Worm (Caenorhabditis elegans) whole organism, L1 larva: ENCODE measurements around the gene nhr-17.

Experiments
- C16A3.4 ChIP-seq: fragments of 150-350 bp; optimal IDR thresholded peaks from 2 replicates; lab custom pipeline; 2014; ENCODE audit warnings: missing biosample characterization, missing genetic modification characterization
- Y116A8C.19 ChIP-seq: sonication (generic microtip); optimal IDR thresholded peaks from 2 replicates; lab custom pipeline; 2016; ENCODE audit warnings: missing compliant biosample characterization, missing genetic modification characterization, borderline replicate concordance
- aly-2 ChIP-seq: fragments of 150-350 bp; optimal IDR thresholded peaks from 2 replicates; lab custom pipeline; 2014; ENCODE audit warnings: missing biosample characterization, missing genetic modification characterization
- blmp-1 ChIP-seq: fragments of 150-350 bp; optimal IDR thresholded peaks from 2 replicates; lab custom pipeline; 2014; ENCODE audit warnings: missing biosample characterization, missing genetic modification characterization
- ceh-82 ChIP-seq, 3 experiments: fragments of 150-350 bp in 1 of 3; sonication (generic microtip) in 2 of 3; optimal IDR thresholded peaks; 2 replicates each; lab custom pipeline; 2014 to 2017; ENCODE audit warnings: missing biosample characterization in 3 of 3, missing genetic modification characterization in 3 of 3
- ces-1 ChIP-seq: fragments of 150-350 bp; optimal IDR thresholded peaks from 2 replicates; lab custom pipeline; 2014; ENCODE audit warnings: missing biosample characterization, missing genetic modification reagents, missing genetic modification characterization
- dpl-1 ChIP-seq, 3 experiments: fragments of 150-350 bp in 2 of 3; sonication (generic microtip) in 1 of 3; optimal IDR thresholded peaks; 2 replicates each; lab custom pipeline; 2014 to 2017; ENCODE audit warnings: missing biosample characterization in 3 of 3, missing genetic modification characterization in 3 of 3, missing genetic modification reagents in 3 of 3
- dsc-1 ChIP-seq: sonication (generic microtip); optimal IDR thresholded peaks from 2 replicates; lab custom pipeline; 2016; ENCODE audit warnings: mild to moderate bottlenecking, missing genetic modification characterization, missing compliant biosample characterization
- efl-1 ChIP-seq, 4 experiments: fragments of 150-350 bp; optimal IDR thresholded peaks in 3 of 4; peaks in 1 of 4; 1 replicate in 1 of 4; 2 replicates in 3 of 4; lab custom pipeline; 2014; ENCODE audit warnings: missing biosample characterization in 2 of 4, missing genetic modification characterization in 2 of 4, missing genetic modification reagents in 2 of 4
- efl-3 ChIP-seq: fragments of 200-800 bp; sonication (Bioruptor generic); optimal IDR thresholded peaks from 2 replicates; lab custom pipeline; 2018; ENCODE audit warnings: mild to moderate bottlenecking, missing genetic modification characterization, missing compliant biosample characterization
- egl-13 ChIP-seq: sonication (generic microtip); optimal IDR thresholded peaks from 2 replicates; lab custom pipeline; 2016; ENCODE audit warnings: missing genotype, missing genetic modification reagents, missing genetic modification characterization, missing compliant biosample characterization
- elt-2 ChIP-seq: sonication (generic microtip); optimal IDR thresholded peaks from 2 replicates; lab custom pipeline; 2016; ENCODE audit warnings: missing genetic modification characterization, mild to moderate bottlenecking, inconsistent platforms, missing compliant biosample characterization, missing genetic modification reagents
- fkh-10 ChIP-seq: sonication (generic microtip); optimal IDR thresholded peaks from 2 replicates; lab custom pipeline; 2017; ENCODE audit warnings: missing biosample characterization, missing genetic modification reagents, missing genetic modification characterization
- fkh-8 ChIP-seq: sonication (generic microtip); optimal IDR thresholded peaks from 2 replicates; lab custom pipeline; 2016; ENCODE audit warnings: mild to moderate bottlenecking, missing genetic modification characterization, missing compliant biosample characterization
- hlh-17 ChIP-seq: fragments of 200-800 bp; sonication (Bioruptor generic); optimal IDR thresholded peaks from 2 replicates; lab custom pipeline; 2018; ENCODE audit warnings: missing genetic modification characterization, mild to moderate bottlenecking, missing compliant biosample characterization, moderate library complexity, borderline replicate concordance
- isw-1 ChIP-seq: fragments of 200-800 bp; sonication (Bioruptor generic); IDR thresholded peaks from 2 replicates; pipeline ENCODE4 v1.3.6; 2022; ENCODE audit warnings: missing genetic modification characterization, missing compliant biosample characterization
- jun-1 ChIP-seq: fragments of 150-350 bp; optimal IDR thresholded peaks from 2 replicates; lab custom pipeline; 2014; ENCODE audit warnings: missing biosample characterization, missing genetic modification reagents, missing genetic modification characterization
- lin-13 ChIP-seq: fragments of 150-350 bp; optimal IDR thresholded peaks from 2 replicates; lab custom pipeline; 2014; ENCODE audit warnings: missing biosample characterization, missing genetic modification reagents, missing genetic modification characterization
- lin-14 ChIP-seq: fragments of 200-800 bp; sonication (Bioruptor generic); optimal IDR thresholded peaks from 2 replicates; lab custom pipeline; 2018; ENCODE audit warnings: mild to moderate bottlenecking, missing genetic modification characterization, moderate library complexity, missing compliant biosample characterization
- lin-15B ChIP-seq: fragments of 150-350 bp; sonication (generic microtip); optimal IDR thresholded peaks from 3 replicates; lab custom pipeline; 2014; ENCODE audit warnings: missing biosample characterization, missing genetic modification characterization
- lin-35 ChIP-seq, 2 experiments: fragments of 150-350 bp; optimal IDR thresholded peaks; 2 replicates each; lab custom pipeline; 2014; ENCODE audit warnings: missing biosample characterization in 2 of 2, missing genetic modification characterization in 2 of 2, missing genetic modification reagents in 2 of 2
- lir-3 ChIP-seq: sonication (generic microtip); optimal IDR thresholded peaks from 2 replicates; lab custom pipeline; 2016; ENCODE audit warnings: mild to moderate bottlenecking, missing genetic modification characterization, moderate library complexity, missing compliant biosample characterization; ENCODE audit not compliant: poor library complexity
- lsy-2 ChIP-seq, 2 experiments: fragments of 150-350 bp; optimal IDR thresholded peaks; 2 replicates each; lab custom pipeline; 2014; ENCODE audit warnings: missing biosample characterization in 2 of 2, missing genetic modification characterization in 2 of 2
- mab-9 ChIP-seq: fragments of 200-800 bp; sonication (Bioruptor generic); IDR thresholded peaks from 2 replicates; pipeline ENCODE4 v1.3.6; 2022; ENCODE audit warnings: missing genetic modification reagents, missing genetic modification characterization, missing compliant biosample characterization
- mdl-1 ChIP-seq, 2 experiments: fragments of 150-350 bp; optimal IDR thresholded peaks; 2 replicates each; lab custom pipeline; 2014 to 2017; ENCODE audit warnings: missing biosample characterization in 2 of 2, missing genetic modification characterization in 2 of 2, inconsistent platforms in 1 of 2
- mef-2 ChIP-seq: fragments of 150-350 bp; optimal IDR thresholded peaks from 2 replicates; lab custom pipeline; 2014; ENCODE audit warnings: missing biosample characterization, missing genetic modification characterization
- mep-1 ChIP-seq: fragments of 150-350 bp; optimal IDR thresholded peaks from 2 replicates; lab custom pipeline; 2014; ENCODE audit warnings: missing biosample characterization, missing genetic modification characterization
- nhr-11 ChIP-seq: fragments of 150-350 bp; optimal IDR thresholded peaks from 2 replicates; lab custom pipeline; 2014; ENCODE audit warnings: missing biosample characterization, missing genetic modification characterization
- nhr-19 ChIP-seq: fragments of 200-800 bp; sonication (Bioruptor generic); conservative IDR thresholded peaks from 2 replicates; pipeline ENCODE4 v1.3.6; 2022; ENCODE audit warnings: missing genetic modification characterization, missing compliant biosample characterization
- nhr-20 ChIP-seq: sonication (generic microtip); optimal IDR thresholded peaks from 2 replicates; lab custom pipeline; 2016; ENCODE audit warnings: mild to moderate bottlenecking, missing genetic modification characterization, missing compliant biosample characterization
- nhr-28 ChIP-seq: fragments of 150-350 bp; optimal IDR thresholded peaks from 2 replicates; lab custom pipeline; 2014; ENCODE audit warnings: missing biosample characterization, missing genetic modification characterization
- nhr-47 ChIP-seq: sonication (generic microtip); optimal IDR thresholded peaks from 2 replicates; lab custom pipeline; 2016; ENCODE audit warnings: mild to moderate bottlenecking, missing genetic modification characterization, moderate library complexity, missing compliant biosample characterization
- nhr-71 ChIP-seq: sonication (generic microtip); optimal IDR thresholded peaks from 2 replicates; lab custom pipeline; 2016; ENCODE audit warnings: mild to moderate bottlenecking, missing genetic modification characterization, moderate library complexity, missing compliant biosample characterization
- nhr-77 ChIP-seq: fragments of 150-350 bp; optimal IDR thresholded peaks from 2 replicates; lab custom pipeline; 2014; ENCODE audit warnings: missing biosample characterization, missing genetic modification characterization
- nhr-85 ChIP-seq: sonication (generic microtip); peaks from one replicate; lab custom pipeline; 2016; ENCODE audit warnings: missing genetic modification characterization, inconsistent platforms, missing compliant biosample characterization
- nhr-90 ChIP-seq: sonication (generic microtip); optimal IDR thresholded peaks from 2 replicates; lab custom pipeline; 2016; ENCODE audit warnings: mild to moderate bottlenecking, missing genetic modification characterization, missing compliant biosample characterization; ENCODE audit not compliant: poor library complexity
- pag-3 ChIP-seq: sonication (generic microtip); optimal IDR thresholded peaks from 2 replicates; lab custom pipeline; 2017; ENCODE audit warnings: missing genetic modification characterization, mild to moderate bottlenecking, missing compliant biosample characterization, antibody characterized with exemption, borderline replicate concordance; ENCODE audit not compliant: insufficient read depth
- rnt-1 ChIP-seq: sonication (generic microtip); optimal IDR thresholded peaks from 2 replicates; lab custom pipeline; 2016; ENCODE audit warnings: mild to moderate bottlenecking, missing genetic modification characterization, moderate library complexity, missing compliant biosample characterization
- skn-1 ChIP-seq: fragments of 150-350 bp; optimal IDR thresholded peaks from 2 replicates; lab custom pipeline; 2014; ENCODE audit warnings: missing biosample characterization, missing genetic modification characterization
- snu-23 ChIP-seq: sonication (generic microtip); optimal IDR thresholded peaks from 2 replicates; lab custom pipeline; 2016; ENCODE audit warnings: missing genetic modification characterization, missing compliant biosample characterization
- swsn-7 ChIP-seq: sonication (generic microtip); optimal IDR thresholded peaks from 2 replicates; lab custom pipeline; 2016; ENCODE audit warnings: missing genetic modification characterization, missing compliant biosample characterization
- tbx-2 ChIP-seq: sonication (generic microtip); optimal IDR thresholded peaks from 2 replicates; lab custom pipeline; 2016; ENCODE audit warnings: missing genetic modification characterization, missing compliant biosample characterization
- unc-130 ChIP-seq: fragments of 150-350 bp; optimal IDR thresholded peaks from 2 replicates; lab custom pipeline; 2017; ENCODE audit warnings: missing biosample characterization, missing genetic modification characterization, inconsistent platforms
- unc-30 ChIP-seq: sonication (generic microtip); optimal IDR thresholded peaks from 2 replicates; lab custom pipeline; 2017; ENCODE audit warnings: missing biosample characterization, missing genetic modification characterization
- unc-86 ChIP-seq: sonication (generic microtip); optimal IDR thresholded peaks from 2 replicates; lab custom pipeline; 2016; ENCODE audit warnings: missing genetic modification characterization, missing compliant biosample characterization
- unc-98 ChIP-seq: fragments of 200-800 bp; sonication (Bioruptor generic); IDR thresholded peaks from 2 replicates; pipeline ENCODE4 v1.3.6; 2022; ENCODE audit warnings: missing genetic modification characterization, missing compliant biosample characterization
- xbp-1 ChIP-seq: sonication (generic microtip); optimal IDR thresholded peaks from 2 replicates; lab custom pipeline; 2016; ENCODE audit warnings: missing genetic modification characterization, missing compliant biosample characterization
- ztf-11 ChIP-seq, 2 experiments: sonication (generic microtip); optimal IDR thresholded peaks; 2 replicates each; lab custom pipeline; 2016 to 2017; ENCODE audit warnings: missing genetic modification characterization in 2 of 2, missing biosample characterization in 1 of 2, missing compliant biosample characterization in 1 of 2
- ztf-4 ChIP-seq: fragments of 150-350 bp; optimal IDR thresholded peaks from 2 replicates; lab custom pipeline; 2014; ENCODE audit warnings: missing biosample characterization, missing genetic modification characterization

nhr-17 gene

ce11 chrX:12663114-12663513, 4.5 kb downstream of the nhr-17 start:
- TF ChIP-seq nhr-90 (tag; lab: Kevin White, UChicago), result peak; percentile 10
- TF ChIP-seq efl-3 (GFP tag; lab: Kevin White, UChicago), result no peak
- TF ChIP-seq xbp-1 (tag; lab: Kevin White, UChicago), result no peak
- TF ChIP-seq hlh-17 (GFP tag; lab: Kevin White, UChicago), result no peak
- TF ChIP-seq ces-1 (GFP tag; lab: Kevin White, UChicago), result no peak
- TF ChIP-seq tbx-2 (tag; lab: Kevin White, UChicago), result no peak
- no peak for TF ChIP-seq unc-30 (tag; lab: Kevin White, UChicago)
- TF ChIP-seq jun-1, result no peak
- TF ChIP-seq pag-3, result no peak
- TF ChIP-seq nhr-77 (tag; lab: Kevin White, UChicago), result no peak
- no peak for TF ChIP-seq aly-2
- peak; percentile 25 for TF ChIP-seq C16A3.4 (tag; lab: Kevin White, UChicago)
- no peak for TF ChIP-seq unc-86 (tag; lab: Kevin White, UChicago)
- no peak for TF ChIP-seq fkh-10

ce11 chrX:12661091-12661526, 6.5 kb downstream of the nhr-17 start:
- TF ChIP-seq lin-13 (GFP tag; lab: Kevin White, UChicago) (peak; percentile 52), xbp-1 (tag; lab: Kevin White, UChicago) (peak; percentile 26), jun-1 (no peak), nhr-20 (tag; lab: Kevin White, UChicago) (peak; percentile 75), lir-3 (peak; percentile 38), ztf-4 (tag; lab: Kevin White, UChicago) (peak; percentile 7), lsy-2 (tag; optimal IDR thresholded peaks at IDR 0.05; lab: Kevin White, UChicago) (peak in 1 of 2 experiments; percentile 49), C16A3.4 (tag; lab: Kevin White, UChicago) (peak; percentile 69), rnt-1 (peak; percentile 71), mdl-1 (tag; optimal IDR thresholded peaks at IDR 0.05; lab: Kevin White, UChicago) (peak in 1 of 2 experiments; percentile 80), blmp-1 (tag; lab: Kevin White, UChicago) (peak; percentile 23), nhr-90 (tag; lab: Kevin White, UChicago) (peak; percentile 77), mep-1 (tag; lab: Kevin White, UChicago) (peak; percentile 48), isw-1 (GFP tag; lab: Robert Waterston, UW) (no peak), fkh-8 (tag; lab: Kevin White, UChicago) (no peak), egl-13 (tag; lab: Kevin White, UChicago) (peak; percentile 9), mab-9 (GFP tag; lab: Robert Waterston, UW) (no peak), mef-2 (tag; lab: Kevin White, UChicago) (no peak), nhr-28 (tag; lab: Kevin White, UChicago) (no peak), ztf-11 (tag; optimal IDR thresholded peaks at IDR 0.05; lab: Kevin White, UChicago) (peak in 1 of 2 experiments; percentile 21), efl-1 (optimal IDR thresholded peaks at IDR 0.05; lab: Kevin White, UChicago) (peak in 1 of 2 experiments; percentile 16), efl-1 (GFP tag; optimal IDR thresholded peaks at IDR 0.05 in 1 of 2; lab: Kevin White, UChicago) (peak in 1 of 2 experiments; percentile 80), unc-130 (peak; percentile 13), nhr-11 (tag; lab: Kevin White, UChicago) (no peak), nhr-85 (tag; lab: Kevin White, UChicago) (peak; percentile 65), ceh-82 (tag; optimal IDR thresholded peaks at IDR 0.05; lab: Kevin White, UChicago) (peak in 1 of 3 experiments; percentile 61), unc-86 (tag; lab: Kevin White, UChicago) (no peak), lin-15B (no peak), nhr-71 (tag; lab: Kevin White, UChicago) (peak; percentile 61), lin-14 (peak; percentile 52), unc-98 (GFP tag; lab: Robert Waterston, UW) (no peak), nhr-47 (tag; lab: Kevin White, UChicago) (peak; percentile 67), swsn-7 (tag; lab: Kevin White, UChicago) (peak; percentile 56), lin-35 (GFP tag; optimal IDR thresholded peaks at IDR 0.05; lab: Kevin White, UChicago) (peak in 1 of 2 experiments; percentile 73), unc-30 (tag; lab: Kevin White, UChicago) (no peak), snu-23 (GFP tag; lab: Kevin White, UChicago) (peak; percentile 69), dpl-1 (GFP tag; optimal IDR thresholded peaks at IDR 0.05; lab: Kevin White, UChicago) (no peak), elt-2 (peak; percentile 36), dsc-1 (tag; lab: Kevin White, UChicago) (peak; percentile 47), Y116A8C.19 (no peak), skn-1 (peak; percentile 39), nhr-19 (peak; percentile 50), nhr-77 (tag; lab: Kevin White, UChicago) (peak; percentile 48), tbx-2 (tag; lab: Kevin White, UChicago) (peak; percentile 26)
- TF ChIP-seq, all 84 proteins: peak for 30
